Worm (Caenorhabditis elegans): ENCODE data around the gene F01E11.3.

ce11 chrX:6967057-6967456 lies at the start of gene F01E11.3:
- TF ChIP-seq T22C8.4 (GFP tag; IDR thresholded peaks at IDR 0.05) (no peak), cog-1 (tag; optimal IDR thresholded peaks at IDR 0.05) (no peak)
